Fruit fly (Drosophila melanogaster): Measurements from ENCODE around the gene Kdsr.

Gene Kdsr

DNA sequence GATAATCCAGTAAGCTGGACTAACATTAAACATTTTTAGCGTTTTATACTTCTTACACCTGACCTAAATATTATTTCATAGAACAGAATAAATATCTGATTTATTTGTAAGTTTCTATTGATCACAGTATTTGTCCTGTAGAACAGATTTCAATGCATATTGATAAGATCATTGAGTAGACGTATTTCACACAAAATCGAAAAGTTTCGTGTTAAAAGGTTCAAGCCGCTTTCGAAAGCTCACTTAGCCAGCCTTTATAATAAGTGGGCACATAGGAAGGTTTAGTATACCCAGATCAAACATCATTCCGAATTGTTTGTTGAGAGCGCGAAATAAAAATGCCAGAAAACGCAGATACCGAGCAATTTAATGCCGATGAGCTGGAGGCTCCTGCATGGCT, 27.3 kb upstream of the Kdsr start, which contains the start of gene CG11893:
Gene CG11893, plus strand, starts transcription at position 301 of the 400 bp plus-strand sequence.
- TF ChIP-seq Hr96 (GFP tag; optimal IDR thresholded peaks at IDR 0.05), result no peak
- peak; percentile 37 for TF ChIP-seq kay (GFP tag; ENCODE audit: borderline replicate concordance)

DNA sequence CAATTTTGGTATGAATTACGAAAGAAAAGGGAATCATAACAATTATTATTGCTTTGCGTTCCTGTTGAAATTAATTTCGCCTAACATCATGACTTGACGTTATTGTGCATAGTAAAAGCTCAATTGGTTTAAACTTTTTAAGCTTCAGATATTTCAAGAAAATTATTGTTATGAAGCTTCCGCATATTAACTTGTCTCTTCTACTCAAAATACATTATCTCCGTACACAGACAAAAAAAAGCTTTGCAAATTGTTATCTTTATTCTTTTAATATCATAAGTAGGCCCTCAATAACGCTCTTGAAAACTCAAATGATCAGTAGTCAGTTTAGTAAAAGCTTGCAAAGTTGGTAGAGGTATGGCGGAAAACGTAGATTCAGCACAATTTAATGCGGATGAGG, 24.8 kb upstream of the Kdsr start, which contains the start of gene CG13658:
Gene CG13658, plus strand, starts transcription at position 347 of the 400 bp plus-strand sequence.
- TF ChIP-seq tj (GFP tag; optimal IDR thresholded peaks at IDR 0.05), result no peak
- TF ChIP-seq CG33017 (tag; optimal IDR thresholded peaks at IDR 0.05), result no peak
- TF ChIP-seq kay (GFP tag; ENCODE audit: borderline replicate concordance), result peak; percentile 90
- TF ChIP-seq CG1620 (GFP tag; optimal IDR thresholded peaks at IDR 0.05), result no peak
- TF ChIP-seq pad (GFP tag; optimal IDR thresholded peaks at IDR 0.05), result no peak
- TF ChIP-seq Crg-1 (GFP tag; optimal IDR thresholded peaks at IDR 0.05), result no peak
- TF ChIP-seq CG14711 (tag; optimal IDR thresholded peaks at IDR 0.05), result no peak
- TF ChIP-seq cnc (optimal IDR thresholded peaks at IDR 0.05), result peak in 1 of 2 experiments; percentile 81
- TF ChIP-seq CG5204 (GFP tag; optimal IDR thresholded peaks at IDR 0.05), result no peak
- no peak for TF ChIP-seq Mnt (GFP tag; optimal IDR thresholded peaks at IDR 0.05)
- TF ChIP-seq cic (GFP tag; optimal IDR thresholded peaks at IDR 0.05), result peak; percentile 59
- TF ChIP-seq CG12768 (GFP tag; optimal IDR thresholded peaks at IDR 0.05), result peak; percentile 13
- no peak for TF ChIP-seq Hr96 (GFP tag; optimal IDR thresholded peaks at IDR 0.05)
- no peak for TF ChIP-seq CG7045 (GFP tag; optimal IDR thresholded peaks at IDR 0.05)
- TF ChIP-seq Clk (GFP tag; optimal IDR thresholded peaks at IDR 0.05), result no peak
- no peak for TF ChIP-seq toe (GFP tag; optimal IDR thresholded peaks at IDR 0.05)
- no peak for TF ChIP-seq CG11617 (GFP tag; optimal IDR thresholded peaks at IDR 0.05)
- peak; percentile 14 for TF ChIP-seq bab1 (GFP tag; optimal IDR thresholded peaks at IDR 0.05)
- TF ChIP-seq ovo (GFP tag; optimal IDR thresholded peaks at IDR 0.05), result no peak
- no peak for TF ChIP-seq CG7101 (tag; optimal IDR thresholded peaks at IDR 0.05)

DNA sequence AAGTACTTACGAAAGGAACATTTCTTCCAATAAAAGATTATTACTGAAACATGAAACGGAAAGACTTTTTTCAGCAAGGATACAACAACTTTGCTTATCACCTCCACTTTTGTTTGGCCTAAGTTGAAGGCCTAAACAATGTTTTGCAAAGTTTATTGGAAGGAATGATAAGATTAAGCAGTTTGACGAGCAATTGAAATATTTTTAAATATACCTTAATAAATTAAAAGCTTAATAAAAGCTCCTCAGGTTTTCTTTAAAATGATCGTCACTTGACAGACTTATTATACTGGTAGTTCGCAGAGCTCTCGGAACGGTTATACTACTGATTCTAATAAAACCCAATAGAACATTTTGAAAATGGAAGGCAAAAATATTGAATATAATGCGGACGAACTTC, 22.9 kb upstream of the Kdsr start, which contains the start of gene CG31104:
Gene CG31104, plus strand, starts transcription at position 301 of the 400 bp plus-strand sequence.
- TF ChIP-seq Crg-1 (GFP tag; optimal IDR thresholded peaks at IDR 0.05) (no peak), kay (GFP tag; ENCODE audit: borderline replicate concordance) (peak; percentile 87)

DNA sequence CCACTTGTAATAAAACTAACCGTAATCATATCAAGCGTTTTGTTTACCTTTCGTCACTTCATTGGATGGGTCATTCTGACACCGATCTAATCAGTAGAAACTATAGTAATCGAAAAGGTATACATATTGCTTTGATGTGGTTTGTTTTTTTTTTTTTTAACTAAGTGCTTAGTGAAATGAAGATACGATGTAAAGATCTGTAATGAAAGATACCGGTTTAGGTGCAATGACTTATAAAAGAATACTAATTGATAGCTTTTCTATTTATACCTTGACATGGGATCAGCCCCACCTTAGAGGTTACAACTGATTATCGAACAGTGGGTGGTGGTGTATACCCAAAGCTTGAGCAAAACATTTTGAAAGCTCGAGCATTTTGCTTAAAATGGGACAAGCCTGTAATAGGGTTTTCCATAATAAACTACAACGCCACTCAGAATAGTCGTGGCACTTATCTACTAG, 20.9 kb upstream of the Kdsr start, which contains the start of gene CG31300:
Gene CG31300, plus strand, starts transcription at position 412 of the 462 bp plus-strand sequence.
- TF ChIP-seq bab1 (GFP tag; optimal IDR thresholded peaks at IDR 0.05), result no peak
- peak; percentile 3 for TF ChIP-seq CG12768 (GFP tag; optimal IDR thresholded peaks at IDR 0.05)
- no peak for TF ChIP-seq Hr96 (GFP tag; optimal IDR thresholded peaks at IDR 0.05)
- no peak for TF ChIP-seq CG11617 (GFP tag; optimal IDR thresholded peaks at IDR 0.05)
- no peak for TF ChIP-seq toe (GFP tag; optimal IDR thresholded peaks at IDR 0.05)
- no peak for TF ChIP-seq CG5204 (GFP tag; optimal IDR thresholded peaks at IDR 0.05)
- TF ChIP-seq CG7101 (tag; optimal IDR thresholded peaks at IDR 0.05), result peak; percentile 14
- TF ChIP-seq cic (GFP tag; optimal IDR thresholded peaks at IDR 0.05), result peak; percentile 65
- no peak for TF ChIP-seq ovo (GFP tag; optimal IDR thresholded peaks at IDR 0.05)
- no peak for TF ChIP-seq kay (GFP tag; ENCODE audit: borderline replicate concordance)
- peak; percentile 33 for TF ChIP-seq CG14711 (tag; optimal IDR thresholded peaks at IDR 0.05)

DNA sequence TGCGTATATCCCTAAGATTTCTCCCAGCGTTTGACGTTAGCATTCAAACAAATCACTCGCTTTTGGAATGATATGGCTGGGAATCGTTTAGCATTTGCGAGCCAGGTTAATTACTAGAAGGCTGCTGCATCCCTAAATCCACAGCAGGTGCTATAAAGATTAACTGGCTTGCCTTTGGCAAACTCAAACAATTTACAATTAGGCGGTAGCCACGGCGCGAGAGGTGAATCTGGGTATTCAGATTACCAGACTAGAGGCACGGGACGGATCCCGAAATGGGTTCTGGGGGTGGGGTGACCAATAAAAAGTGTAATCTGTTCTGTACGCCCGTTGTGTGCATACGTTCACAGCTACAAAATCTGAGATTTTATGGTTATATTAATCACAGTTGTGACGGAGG, 18.9 kb upstream of the Kdsr start, which contains the start of gene CG11892:
Gene CG11892, plus strand, starts transcription at position 384 of the 400 bp plus-strand sequence.
- peak; percentile 28 for TF ChIP-seq CG5204 (GFP tag; optimal IDR thresholded peaks at IDR 0.05)
- peak; percentile 93 for TF ChIP-seq cic (GFP tag; optimal IDR thresholded peaks at IDR 0.05)
- TF ChIP-seq Hr96 (GFP tag; optimal IDR thresholded peaks at IDR 0.05), result no peak
- TF ChIP-seq tj (GFP tag; optimal IDR thresholded peaks at IDR 0.05), result peak; percentile 39
- TF ChIP-seq ovo (GFP tag; optimal IDR thresholded peaks at IDR 0.05), result peak; percentile 30
- no peak for TF ChIP-seq cnc (optimal IDR thresholded peaks at IDR 0.05)
- TF ChIP-seq Mnt (GFP tag; optimal IDR thresholded peaks at IDR 0.05), result peak; percentile 67
- peak; percentile 87 for TF ChIP-seq CG7101 (tag; optimal IDR thresholded peaks at IDR 0.05)
- no peak for TF ChIP-seq toe (GFP tag; optimal IDR thresholded peaks at IDR 0.05)
- TF ChIP-seq bab1 (GFP tag; optimal IDR thresholded peaks at IDR 0.05), result no peak
- TF ChIP-seq Clk (GFP tag; optimal IDR thresholded peaks at IDR 0.05), result peak; percentile 72
- TF ChIP-seq kay (GFP tag; ENCODE audit: borderline replicate concordance), result peak; percentile 93
- peak; percentile 64 for TF ChIP-seq CG14711 (tag; optimal IDR thresholded peaks at IDR 0.05)
- TF ChIP-seq CG33017 (tag; optimal IDR thresholded peaks at IDR 0.05), result peak; percentile 89
- peak; percentile 89 for TF ChIP-seq CG12768 (GFP tag; optimal IDR thresholded peaks at IDR 0.05)
- peak; percentile 82 for TF ChIP-seq CG11617 (GFP tag; optimal IDR thresholded peaks at IDR 0.05)
- TF ChIP-seq CG7045 (GFP tag; optimal IDR thresholded peaks at IDR 0.05), result peak; percentile 93
- TF ChIP-seq Crg-1 (GFP tag; optimal IDR thresholded peaks at IDR 0.05), result peak; percentile 20
- TF ChIP-seq CG1620 (GFP tag; optimal IDR thresholded peaks at IDR 0.05), result no peak
- TF ChIP-seq pad (GFP tag; optimal IDR thresholded peaks at IDR 0.05), result peak; percentile 68

DNA sequence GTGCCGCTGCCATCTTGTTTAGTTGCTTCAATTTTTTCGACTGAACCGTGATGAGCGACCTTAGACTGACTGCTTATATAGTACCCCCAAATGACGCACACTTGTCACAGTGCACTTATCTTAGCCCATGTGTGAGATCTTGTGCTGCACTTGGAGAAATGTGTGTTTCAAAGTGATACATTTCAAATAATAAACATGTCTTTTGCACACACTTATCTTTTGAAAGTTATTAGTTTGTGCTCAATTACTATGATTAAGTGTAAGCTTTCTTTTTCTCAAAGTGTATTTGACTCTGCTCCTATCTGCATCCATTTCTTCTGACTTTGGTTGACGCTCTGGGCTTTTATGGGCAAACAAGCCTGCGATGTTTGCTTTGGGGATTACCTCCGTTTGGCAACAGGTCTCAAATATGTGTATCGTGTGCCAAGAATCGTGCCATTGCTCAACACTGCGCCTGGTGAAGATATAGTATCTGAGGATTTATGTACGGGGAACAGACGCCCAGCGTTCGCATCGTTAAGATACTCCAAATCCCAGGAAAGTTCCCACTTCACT, 17.6 kb upstream of the Kdsr start, which contains the start of gene CG10514:
Gene CG10514, minus strand, starts transcription at position 51 of the 555 bp plus-strand sequence.
- TF ChIP-seq pad (GFP tag; optimal IDR thresholded peaks at IDR 0.05) (no peak), CG7101 (tag; optimal IDR thresholded peaks at IDR 0.05) (peak; percentile 57), Clk (GFP tag; optimal IDR thresholded peaks at IDR 0.05) (no peak), tj (GFP tag; optimal IDR thresholded peaks at IDR 0.05) (no peak), CG33017 (tag; optimal IDR thresholded peaks at IDR 0.05) (peak; percentile 45), cic (GFP tag; optimal IDR thresholded peaks at IDR 0.05) (peak; percentile 65), toe (GFP tag; optimal IDR thresholded peaks at IDR 0.05) (no peak), CG7045 (GFP tag; optimal IDR thresholded peaks at IDR 0.05) (peak; percentile 50), Crg-1 (GFP tag; optimal IDR thresholded peaks at IDR 0.05) (no peak), bab1 (GFP tag; optimal IDR thresholded peaks at IDR 0.05) (no peak), ovo (GFP tag; optimal IDR thresholded peaks at IDR 0.05) (peak; percentile 23), CG12768 (GFP tag; optimal IDR thresholded peaks at IDR 0.05) (peak; percentile 53), cnc (optimal IDR thresholded peaks at IDR 0.05) (no peak), CG14711 (tag; optimal IDR thresholded peaks at IDR 0.05) (no peak), Hr96 (GFP tag; optimal IDR thresholded peaks at IDR 0.05) (no peak), CG1620 (GFP tag; optimal IDR thresholded peaks at IDR 0.05) (no peak), CG5204 (GFP tag; optimal IDR thresholded peaks at IDR 0.05) (no peak), Mnt (GFP tag; optimal IDR thresholded peaks at IDR 0.05) (peak; percentile 33), CG11617 (GFP tag; optimal IDR thresholded peaks at IDR 0.05) (no peak), kay (GFP tag; ENCODE audit: borderline replicate concordance) (peak; percentile 90)
